Worm (Caenorhabditis elegans): ENCODE results near the gene Y53G8AR.1.

Gene Y53G8AR.1

ce11 chrIII:3343463-3343862 lies 10.6 kb downstream of the Y53G8AR.1 start:
- no peak for TF ChIP-seq klf-2 (GFP tag; conservative IDR thresholded peaks at IDR 0.05)
- no peak for TF ChIP-seq tab-1 (GFP tag; IDR thresholded peaks at IDR 0.05)
- TF ChIP-seq med-1 (GFP tag; optimal IDR thresholded peaks at IDR 0.05; ENCODE audit: insufficient read depth), result no peak
- no peak for TF ChIP-seq ztf-23 (GFP tag; IDR thresholded peaks at IDR 0.05)
- no peak for TF ChIP-seq ztf-29 (GFP tag; IDR thresholded peaks at IDR 0.05)
- TF ChIP-seq ref-1 (GFP tag; conservative IDR thresholded peaks at IDR 0.05), result no peak
- TF ChIP-seq cog-1 (tag; optimal IDR thresholded peaks at IDR 0.05), result no peak
- no peak for TF ChIP-seq flt-1 (GFP tag; IDR thresholded peaks at IDR 0.05)
- no peak for TF ChIP-seq T22C8.4 (GFP tag; IDR thresholded peaks at IDR 0.05)

- TF ChIP-seq ref-1 (GFP tag; conservative IDR thresholded peaks at IDR 0.05) (no peak), med-1 (GFP tag; optimal IDR thresholded peaks at IDR 0.05; ENCODE audit: insufficient read depth) (no peak), cog-1 (tag; optimal IDR thresholded peaks at IDR 0.05) (no peak), T22C8.4 (GFP tag; IDR thresholded peaks at IDR 0.05) (no peak), klf-2 (GFP tag; conservative IDR thresholded peaks at IDR 0.05) (no peak), ztf-29 (GFP tag; IDR thresholded peaks at IDR 0.05) (no peak)
These were observed 11.7 kb downstream of the Y53G8AR.1 start, which contains the start of gene gei-1 for ce11 chrIII:3344573-3344972. TSS of gene gei-1 (plus strand) at chrIII:3344873.

- TF ChIP-seq cog-1 (tag; optimal IDR thresholded peaks at IDR 0.05), result no peak
- no peak for TF ChIP-seq T22C8.4 (GFP tag; IDR thresholded peaks at IDR 0.05)
- no peak for TF ChIP-seq ztf-23 (GFP tag; IDR thresholded peaks at IDR 0.05)
- TF ChIP-seq klf-2 (GFP tag; conservative IDR thresholded peaks at IDR 0.05), result no peak
- TF ChIP-seq med-1 (GFP tag; optimal IDR thresholded peaks at IDR 0.05; ENCODE audit: insufficient read depth), result no peak
- no peak for TF ChIP-seq tab-1 (GFP tag; IDR thresholded peaks at IDR 0.05)
- no peak for TF ChIP-seq ztf-29 (GFP tag; IDR thresholded peaks at IDR 0.05)
- TF ChIP-seq flt-1 (GFP tag; IDR thresholded peaks at IDR 0.05), result no peak
- TF ChIP-seq ref-1 (GFP tag; conservative IDR thresholded peaks at IDR 0.05), result no peak
These were observed 13.0 kb downstream of the Y53G8AR.1 start for ce11 chrIII:3345835-3346234.

ce11 chrIII:3346665-3347064 lies 13.8 kb downstream of the Y53G8AR.1 start:
- TF ChIP-seq ref-1 (GFP tag; conservative IDR thresholded peaks at IDR 0.05) (no peak), ztf-29 (GFP tag; IDR thresholded peaks at IDR 0.05) (peak; percentile 71; the same call in 1 of the 2 replicates), flt-1 (GFP tag; IDR thresholded peaks at IDR 0.05) (no peak), med-1 (GFP tag; optimal IDR thresholded peaks at IDR 0.05; ENCODE audit: insufficient read depth) (no peak), tab-1 (GFP tag; IDR thresholded peaks at IDR 0.05) (no peak)

ce11 chrIII:3349061-3349460 lies 16.2 kb downstream of the Y53G8AR.1 start:
- TF ChIP-seq klf-2 (GFP tag; conservative IDR thresholded peaks at IDR 0.05) (no peak), cog-1 (tag; optimal IDR thresholded peaks at IDR 0.05) (no peak), flt-1 (GFP tag; IDR thresholded peaks at IDR 0.05) (no peak), tab-1 (GFP tag; IDR thresholded peaks at IDR 0.05) (no peak), ref-1 (GFP tag; conservative IDR thresholded peaks at IDR 0.05) (no peak), T22C8.4 (GFP tag; IDR thresholded peaks at IDR 0.05) (no peak), ztf-29 (GFP tag; IDR thresholded peaks at IDR 0.05) (no peak), ztf-23 (GFP tag; IDR thresholded peaks at IDR 0.05) (no peak), med-1 (GFP tag; optimal IDR thresholded peaks at IDR 0.05; ENCODE audit: insufficient read depth) (no peak)

- TF ChIP-seq med-1 (GFP tag; optimal IDR thresholded peaks at IDR 0.05; ENCODE audit: insufficient read depth) (no peak), cog-1 (tag; optimal IDR thresholded peaks at IDR 0.05) (no peak), klf-2 (GFP tag; conservative IDR thresholded peaks at IDR 0.05) (no peak), ref-1 (GFP tag; conservative IDR thresholded peaks at IDR 0.05) (no peak), tab-1 (GFP tag; IDR thresholded peaks at IDR 0.05) (no peak), ztf-29 (GFP tag; IDR thresholded peaks at IDR 0.05) (no peak), ztf-23 (GFP tag; IDR thresholded peaks at IDR 0.05) (no peak), flt-1 (GFP tag; IDR thresholded peaks at IDR 0.05) (no peak), T22C8.4 (GFP tag; IDR thresholded peaks at IDR 0.05) (no peak)
These were observed 18.3 kb downstream of the Y53G8AR.1 start for ce11 chrIII:3351091-3351490.

ce11 chrIII:3351672-3352071 lies 18.8 kb downstream of the Y53G8AR.1 start:
- TF ChIP-seq ztf-29 (GFP tag; IDR thresholded peaks at IDR 0.05), result no peak
- TF ChIP-seq tab-1 (GFP tag; IDR thresholded peaks at IDR 0.05), result no peak
- TF ChIP-seq T22C8.4 (GFP tag; IDR thresholded peaks at IDR 0.05), result no peak
- no peak for TF ChIP-seq cog-1 (tag; optimal IDR thresholded peaks at IDR 0.05)
- TF ChIP-seq flt-1 (GFP tag; IDR thresholded peaks at IDR 0.05), result no peak
- no peak for TF ChIP-seq klf-2 (GFP tag; conservative IDR thresholded peaks at IDR 0.05)
- TF ChIP-seq ztf-23 (GFP tag; IDR thresholded peaks at IDR 0.05), result no peak
- no peak for TF ChIP-seq ref-1 (GFP tag; conservative IDR thresholded peaks at IDR 0.05)
- TF ChIP-seq med-1 (GFP tag; optimal IDR thresholded peaks at IDR 0.05; ENCODE audit: insufficient read depth), result no peak

- TF ChIP-seq ref-1 (GFP tag; conservative IDR thresholded peaks at IDR 0.05) (no peak), flt-1 (GFP tag; IDR thresholded peaks at IDR 0.05) (no peak), T22C8.4 (GFP tag; IDR thresholded peaks at IDR 0.05) (no peak)
These were observed 23.0 kb downstream of the Y53G8AR.1 start for ce11 chrIII:3355791-3356190.

ce11 chrIII:3360067-3360466 lies 27.2 kb downstream of the Y53G8AR.1 start:
- TF ChIP-seq T22C8.4 (GFP tag; IDR thresholded peaks at IDR 0.05) (no peak), cog-1 (tag; optimal IDR thresholded peaks at IDR 0.05) (no peak), klf-2 (GFP tag; conservative IDR thresholded peaks at IDR 0.05) (no peak), tab-1 (GFP tag; IDR thresholded peaks at IDR 0.05) (no peak), med-1 (GFP tag; optimal IDR thresholded peaks at IDR 0.05; ENCODE audit: insufficient read depth) (no peak), ztf-29 (GFP tag; IDR thresholded peaks at IDR 0.05) (no peak), flt-1 (GFP tag; IDR thresholded peaks at IDR 0.05) (no peak), ztf-23 (GFP tag; IDR thresholded peaks at IDR 0.05) (no peak), ref-1 (GFP tag; conservative IDR thresholded peaks at IDR 0.05) (no peak)

- TF ChIP-seq ref-1 (GFP tag; conservative IDR thresholded peaks at IDR 0.05), result no peak
- no peak for TF ChIP-seq med-1 (GFP tag; optimal IDR thresholded peaks at IDR 0.05; ENCODE audit: insufficient read depth)
- TF ChIP-seq T22C8.4 (GFP tag; IDR thresholded peaks at IDR 0.05), result no peak
- no peak for TF ChIP-seq tab-1 (GFP tag; IDR thresholded peaks at IDR 0.05)
- TF ChIP-seq ztf-23 (GFP tag; IDR thresholded peaks at IDR 0.05), result no peak
- TF ChIP-seq cog-1 (tag; optimal IDR thresholded peaks at IDR 0.05), result no peak
- no peak for TF ChIP-seq klf-2 (GFP tag; conservative IDR thresholded peaks at IDR 0.05)
- TF ChIP-seq ztf-29 (GFP tag; IDR thresholded peaks at IDR 0.05), result no peak
- no peak for TF ChIP-seq flt-1 (GFP tag; IDR thresholded peaks at IDR 0.05)
These were observed 34.9 kb downstream of the Y53G8AR.1 start for ce11 chrIII:3367772-3368171.
